Fruit fly (Drosophila melanogaster) whole organism: ENCODE data around the gene CG7071.
A peak's percentile ranks its signal among the peaks of the same experiment; 100 is the strongest.

Experiments
- CG8478 ChIP-seq: fragments of >200 bp; optimal IDR thresholded peaks from 2 replicates; lab custom pipeline; 2018; ENCODE audit warnings: inconsistent platforms
- Dll ChIP-seq: fragments of >200 bp; optimal IDR thresholded peaks from 2 replicates; lab custom pipeline; 2017
- EcR ChIP-seq, 2 experiments: fragments of >200 bp; optimal IDR thresholded peaks; 2 replicates each; lab custom pipeline; 2017; ENCODE audit warnings: missing biosample characterization in 2 of 2, missing genetic modification characterization in 2 of 2, missing genetic modification reagents in 2 of 2
- pan ChIP-seq: fragments of >200 bp; optimal IDR thresholded peaks from 2 replicates; lab custom pipeline; 2017
- psq ChIP-seq: fragments of >200 bp; optimal IDR thresholded peaks from 2 replicates; lab custom pipeline; 2017
- usp ChIP-seq: fragments of >200 bp; optimal IDR thresholded peaks from 2 replicates; lab custom pipeline; 2017; ENCODE audit warnings: missing biosample characterization, missing genetic modification characterization, mixed read lengths

CG7071 gene

dm6 chr3R:22342708-22343107 lies 19.7 kb upstream of the CG7071 start:
- no peak for TF ChIP-seq CG8478 (lab: Kevin White, UChicago)

DNA sequence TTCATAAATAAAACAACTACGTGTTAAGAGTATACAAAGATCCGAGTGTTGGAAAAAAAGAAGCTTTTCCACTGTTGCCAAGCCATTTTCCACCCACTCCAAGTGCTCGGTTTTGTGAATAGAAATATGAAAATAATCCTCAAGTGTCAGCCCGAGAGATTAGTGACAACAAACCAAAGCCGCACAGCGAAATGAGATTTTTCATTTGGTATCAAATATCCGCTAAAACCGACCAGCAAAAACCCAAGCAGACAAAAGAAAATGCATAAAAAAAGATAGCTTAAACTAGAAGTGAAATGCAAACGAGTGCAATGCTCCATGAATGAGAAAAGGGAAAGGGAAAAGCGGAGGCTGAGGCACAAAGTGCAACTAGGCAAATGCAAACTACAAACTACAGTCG lies 11.0 kb upstream of the CG7071 start, which contains the start of gene rdhB:
Gene rdhB, plus strand, starts transcription at position 301 of the 400 bp plus-strand sequence.
- TF ChIP-seq EcR (GFP tag; optimal IDR thresholded peaks at IDR 0.05; lab: Kevin White, UChicago), result peak in 1 of 2 experiments; percentile 29
- no peak for TF ChIP-seq CG8478 (lab: Kevin White, UChicago)

DNA sequence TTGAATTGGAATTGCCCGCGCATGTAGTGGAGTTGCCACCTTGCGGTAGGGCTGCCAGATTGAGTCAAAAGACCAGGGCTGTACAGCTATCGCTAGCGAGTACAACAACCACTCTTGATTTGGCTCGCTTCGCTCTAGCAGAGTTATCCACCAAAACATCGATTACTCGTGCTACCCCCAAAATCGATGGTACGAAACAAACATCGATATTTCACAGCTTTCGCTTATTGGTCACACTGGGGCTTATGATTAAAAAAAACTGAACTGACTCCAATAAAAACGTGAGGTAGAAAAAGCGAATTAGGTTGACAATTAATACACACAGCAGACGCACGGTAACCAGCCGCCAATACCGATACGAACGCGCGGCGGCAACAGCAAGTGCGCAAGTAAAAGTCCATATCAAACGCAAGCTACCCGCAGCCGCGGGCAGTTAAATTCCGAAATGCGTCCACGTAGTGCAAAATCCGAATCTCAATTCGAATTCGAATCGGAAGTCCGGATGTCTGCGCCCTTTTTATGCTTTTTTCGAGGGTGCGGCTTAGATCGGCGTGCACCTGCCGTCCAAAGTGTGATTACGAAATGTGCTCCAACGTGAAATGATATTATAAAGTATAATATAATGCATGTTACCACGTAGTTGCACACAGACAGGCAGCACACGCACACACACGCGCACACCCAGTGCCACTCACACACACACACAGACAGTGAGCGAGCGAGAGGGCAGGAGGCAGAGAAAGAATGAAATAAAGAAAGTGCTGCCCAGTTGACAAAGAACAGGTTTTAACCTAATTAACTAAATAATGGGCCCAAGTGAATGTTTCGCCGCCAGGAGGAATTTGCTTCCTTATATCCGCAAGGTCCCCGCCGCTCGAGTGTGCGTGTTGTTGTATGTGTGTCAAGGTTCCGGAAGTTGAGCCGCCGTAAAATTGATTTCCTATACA lies 5.7 kb upstream of the CG7071 start, which contains the start of gene Sar1:
Gene Sar1, plus strand, starts transcription at position 222 of the 947 bp plus-strand sequence.
- TF ChIP-seq EcR (GFP tag; optimal IDR thresholded peaks at IDR 0.05; lab: Kevin White, UChicago) (no peak), CG8478 (lab: Kevin White, UChicago) (no peak), usp (GFP tag; lab: Kevin White, UChicago) (no peak), pan (no peak), psq (lab: Kevin White, UChicago) (no peak), Dll (lab: Kevin White, UChicago) (no peak)

DNA sequence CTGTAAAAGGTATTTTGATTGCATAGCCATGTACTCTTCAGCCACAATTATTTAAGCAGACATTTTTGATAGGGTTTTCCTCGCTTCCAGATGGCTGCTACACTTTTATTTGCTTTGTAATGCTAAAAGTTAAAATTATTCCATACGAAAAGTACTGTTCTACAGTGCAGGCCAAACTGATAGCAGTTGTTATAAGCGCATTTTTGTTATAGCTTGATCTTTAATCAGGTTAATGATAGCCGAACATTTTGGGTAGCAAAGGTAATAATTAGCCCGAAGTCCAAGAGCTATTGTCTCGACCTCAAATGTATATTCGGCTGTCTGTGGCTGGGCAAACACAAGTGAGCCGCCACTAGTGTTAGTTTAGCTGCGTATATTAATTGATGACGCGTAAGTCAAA lies 4.5 kb upstream of the CG7071 start:
- no peak for TF ChIP-seq Dll (lab: Kevin White, UChicago)
- TF ChIP-seq pan, result no peak
- no peak for TF ChIP-seq psq (lab: Kevin White, UChicago)
- TF ChIP-seq usp (GFP tag; lab: Kevin White, UChicago), result no peak
- no peak for TF ChIP-seq CG8478 (lab: Kevin White, UChicago)
- TF ChIP-seq EcR (GFP tag; optimal IDR thresholded peaks at IDR 0.05; lab: Kevin White, UChicago), result no peak

DNA sequence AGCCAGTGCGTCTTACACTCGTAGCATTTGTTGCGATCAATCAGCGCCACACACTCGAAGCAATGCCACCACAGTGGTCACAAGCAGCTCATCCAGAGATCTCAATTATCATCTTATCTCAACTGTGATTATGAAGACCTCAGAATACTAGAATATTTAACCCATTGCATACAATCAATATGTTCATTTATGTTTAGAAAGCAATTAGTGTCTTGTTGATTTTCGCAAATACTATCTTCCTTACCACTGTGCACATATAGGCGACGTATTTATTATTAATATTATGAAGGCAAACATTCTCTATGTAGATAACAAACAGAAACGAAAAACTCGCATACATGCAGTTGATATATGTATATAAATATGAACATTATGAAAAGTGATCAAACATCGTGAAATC lies 3.6 kb upstream of the CG7071 start:
- TF ChIP-seq Dll (lab: Kevin White, UChicago) (no peak), psq (lab: Kevin White, UChicago) (no peak), CG8478 (lab: Kevin White, UChicago) (no peak)

DNA sequence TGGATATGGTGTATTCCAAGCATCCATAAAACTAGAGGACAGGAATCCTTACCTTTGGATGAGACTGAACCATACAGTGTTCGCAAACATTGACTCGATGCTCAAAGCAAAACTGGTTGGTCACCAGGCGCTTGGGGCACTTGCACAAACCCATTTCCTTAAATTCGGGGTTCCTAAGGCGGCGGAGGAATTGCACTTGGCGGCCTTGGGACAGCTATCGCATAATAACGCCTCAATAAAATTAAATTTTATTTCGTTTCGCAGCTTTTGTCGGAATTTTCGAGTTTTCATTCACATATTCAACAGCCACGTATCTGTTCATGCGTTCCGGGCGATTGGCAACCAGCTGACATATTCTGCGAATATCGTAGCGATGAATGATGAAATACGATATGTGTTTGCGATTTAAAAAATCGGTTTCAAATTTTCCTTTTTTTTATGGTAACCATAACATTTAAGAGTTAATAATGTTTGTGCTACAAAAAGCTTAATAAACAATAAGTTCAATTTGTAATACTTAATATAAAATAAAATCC lies 3.3 kb downstream of the CG7071 start, which contains the start of gene CG5382:
Gene CG5382, minus strand, starts transcription at position 324 of the 536 bp plus-strand sequence.
- TF ChIP-seq usp (GFP tag; lab: Kevin White, UChicago), result no peak

- TF ChIP-seq pan (no peak), usp (GFP tag; lab: Kevin White, UChicago) (no peak), Dll (lab: Kevin White, UChicago) (no peak), psq (lab: Kevin White, UChicago) (no peak), EcR (GFP tag; optimal IDR thresholded peaks at IDR 0.05; lab: Kevin White, UChicago) (no peak), CG8478 (lab: Kevin White, UChicago) (no peak)
Measured at dm6 chr3R:22367126-22368076, 5.0 kb downstream of the CG7071 start, which contains the start of the genes Polr3F and PyK. TSS of gene Polr3F (minus strand) at chr3R:22367373. TSS of gene PyK (plus strand) at chr3R:22367536.

- no peak for TF ChIP-seq pan
- no peak for TF ChIP-seq psq (lab: Kevin White, UChicago)
- TF ChIP-seq usp (GFP tag; lab: Kevin White, UChicago), result no peak
- TF ChIP-seq EcR (GFP tag; optimal IDR thresholded peaks at IDR 0.05; lab: Kevin White, UChicago), result no peak
- no peak for TF ChIP-seq Dll (lab: Kevin White, UChicago)
- no peak for TF ChIP-seq CG8478 (lab: Kevin White, UChicago)
Measured at dm6 chr3R:22368077-22368776, 5.8 kb downstream of the CG7071 start.

DNA sequence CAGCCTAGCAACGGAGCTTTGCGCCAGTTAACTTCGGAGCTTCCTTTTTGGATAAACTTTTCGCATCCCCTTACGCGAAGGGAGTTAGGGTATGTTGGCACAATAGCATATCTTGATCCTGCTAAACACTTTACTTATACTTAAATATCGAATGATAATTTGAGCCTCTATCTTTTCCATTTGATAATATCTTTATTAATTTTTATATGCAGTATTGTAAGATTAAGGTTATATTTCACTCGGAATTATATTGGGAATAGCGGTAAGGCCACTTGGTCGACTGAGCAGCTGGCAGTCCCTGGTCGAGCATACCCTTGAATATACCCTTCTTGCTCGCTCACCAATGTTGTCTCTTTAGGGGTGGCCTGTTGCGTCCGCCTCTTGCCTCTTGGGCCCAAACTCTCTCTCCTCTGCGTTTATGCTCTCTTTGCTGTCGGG lies 6.4 kb downstream of the CG7071 start:
- TF ChIP-seq usp (GFP tag; lab: Kevin White, UChicago) (no peak), pan (peak; percentile 72)

dm6 chr3R:22372535-22372934 lies 10.1 kb downstream of the CG7071 start, which contains the start of gene CG7069:
TSS of gene CG7069 (plus strand) at chr3R:22372835.
- TF ChIP-seq usp (GFP tag; lab: Kevin White, UChicago) (no peak), psq (lab: Kevin White, UChicago) (no peak), pan (no peak), CG8478 (lab: Kevin White, UChicago) (no peak), Dll (lab: Kevin White, UChicago) (no peak), EcR (GFP tag; optimal IDR thresholded peaks at IDR 0.05; lab: Kevin White, UChicago) (no peak)

DNA sequence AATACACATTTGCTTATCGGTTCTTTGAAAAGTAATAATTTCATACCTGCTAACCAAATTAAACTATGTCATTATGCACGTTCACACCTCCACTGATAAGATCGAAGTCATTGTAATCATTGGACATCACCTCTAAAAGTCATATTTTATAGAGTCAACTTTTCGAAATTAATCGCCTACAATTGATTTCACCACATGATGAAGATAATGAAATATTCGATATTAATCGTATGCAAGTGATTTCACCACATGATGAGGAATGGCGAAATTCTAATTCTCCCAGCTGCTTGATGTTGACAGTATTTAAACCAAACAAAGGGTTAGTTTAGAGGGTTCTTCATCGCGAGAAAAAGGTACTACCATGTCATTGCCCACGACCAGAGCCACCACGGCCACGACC lies 13.3 kb downstream of the CG7071 start, which contains the start of gene CG18596:
Gene CG18596, plus strand, starts transcription at position 250 of the 400 bp plus-strand sequence.
- TF ChIP-seq psq (lab: Kevin White, UChicago), result no peak
- TF ChIP-seq pan, result no peak
- no peak for TF ChIP-seq Dll (lab: Kevin White, UChicago)
- no peak for TF ChIP-seq CG8478 (lab: Kevin White, UChicago)
- no peak for TF ChIP-seq EcR (GFP tag; optimal IDR thresholded peaks at IDR 0.05; lab: Kevin White, UChicago)
- no peak for TF ChIP-seq usp (GFP tag; lab: Kevin White, UChicago)
